Worm (Caenorhabditis elegans) whole organism, L2 larva: ENCODE measurements around the gene oac-21.
A peak's percentile ranks its signal among the peaks of the same experiment; 100 is the strongest.

Experiments
- R02D3.7 ChIP-seq: fragments of 150-350 bp; optimal IDR thresholded peaks from 2 replicates; lab custom pipeline; 2014; ENCODE audit warnings: missing biosample characterization, missing genetic modification characterization
- Y55F3AM.14 ChIP-seq: fragments of 200-800 bp; sonication (Bioruptor generic); optimal IDR thresholded peaks from 2 replicates; lab custom pipeline; 2018; ENCODE audit warnings: mild to moderate bottlenecking, missing genetic modification characterization, missing compliant biosample characterization
- ZK546.5 ChIP-seq: sonication (generic microtip); optimal IDR thresholded peaks from 2 replicates; lab custom pipeline; 2017; ENCODE audit warnings: missing biosample characterization, missing genetic modification characterization
- alr-1 ChIP-seq: fragments of 150-350 bp; optimal IDR thresholded peaks from 2 replicates; lab custom pipeline; 2014; ENCODE audit warnings: missing biosample characterization, missing genetic modification characterization
- ama-1 ChIP-seq: fragments of 150-350 bp; optimal IDR thresholded peaks from 2 replicates; lab custom pipeline; 2018; ENCODE audit warnings: inconsistent platforms
- blmp-1 ChIP-seq: sonication (generic microtip); optimal IDR thresholded peaks from 2 replicates; lab custom pipeline; 2017; ENCODE audit warnings: missing genetic modification characterization, mild to moderate bottlenecking, missing compliant biosample characterization, antibody characterized with exemption, moderate library complexity; ENCODE audit not compliant: insufficient read depth
- ceh-16 ChIP-seq: fragments of 150-350 bp; optimal IDR thresholded peaks from 2 replicates; lab custom pipeline; 2014; ENCODE audit warnings: missing biosample characterization, missing genetic modification characterization
- ceh-82 ChIP-seq: fragments of 150-350 bp; optimal IDR thresholded peaks from 2 replicates; lab custom pipeline; 2014; ENCODE audit warnings: missing biosample characterization, missing genetic modification characterization
- crh-2 ChIP-seq: sonication (generic microtip); optimal IDR thresholded peaks from 2 replicates; lab custom pipeline; 2017; ENCODE audit warnings: missing biosample characterization, missing genetic modification characterization
- dmd-4 ChIP-seq: sonication (generic microtip); optimal IDR thresholded peaks from 2 replicates; lab custom pipeline; 2017; ENCODE audit warnings: missing biosample characterization, missing genetic modification characterization
- gmeb-1 ChIP-seq: fragments of 150-350 bp; optimal IDR thresholded peaks from 2 replicates; lab custom pipeline; 2014; ENCODE audit warnings: missing biosample characterization, missing genetic modification characterization
- lin-11 ChIP-seq: fragments of 150-350 bp; sonication (generic microtip); optimal IDR thresholded peaks from 2 replicates; lab custom pipeline; 2014; ENCODE audit warnings: missing biosample characterization, missing genetic modification characterization, inconsistent platforms, mixed read lengths
- lin-39 ChIP-seq: fragments of 150-350 bp; optimal IDR thresholded peaks from 2 replicates; lab custom pipeline; 2014; ENCODE audit warnings: missing biosample characterization, missing genetic modification reagents, missing genetic modification characterization
- mab-5 ChIP-seq: fragments of 150-350 bp; optimal IDR thresholded peaks from 2 replicates; lab custom pipeline; 2014; ENCODE audit warnings: missing biosample characterization, missing genetic modification characterization
- mdl-1 ChIP-seq, 2 experiments: fragments of 150-350 bp in 1 of 2; sonication (generic microtip) in 1 of 2; optimal IDR thresholded peaks; 2 replicates each; lab custom pipeline; 2017; ENCODE audit warnings: missing biosample characterization in 2 of 2, missing genetic modification characterization in 2 of 2
- nhr-10 ChIP-seq: sonication (generic microtip); optimal IDR thresholded peaks from 2 replicates; lab custom pipeline; 2017; ENCODE audit warnings: missing biosample characterization, missing genetic modification characterization
- nhr-129 ChIP-seq: fragments of 150-350 bp; optimal IDR thresholded peaks from 2 replicates; lab custom pipeline; 2014; ENCODE audit warnings: missing biosample characterization, missing genetic modification characterization
- nhr-21 ChIP-seq: fragments of 150-350 bp; optimal IDR thresholded peaks from 2 replicates; lab custom pipeline; 2014; ENCODE audit warnings: missing biosample characterization, missing genetic modification characterization
- nhr-23 ChIP-seq: fragments of 150-350 bp; optimal IDR thresholded peaks from 2 replicates; lab custom pipeline; 2014; ENCODE audit warnings: missing biosample characterization, missing genetic modification reagents, missing genetic modification characterization
- nhr-25 ChIP-seq: fragments of 150-350 bp; sonication (generic microtip); optimal IDR thresholded peaks from 3 replicates; lab custom pipeline; 2014; ENCODE audit warnings: missing biosample characterization, missing genetic modification characterization
- nhr-6 ChIP-seq: fragments of 150-350 bp; optimal IDR thresholded peaks from 2 replicates; lab custom pipeline; 2014; ENCODE audit warnings: missing biosample characterization, missing genetic modification characterization
- peb-1 ChIP-seq: fragments of 150-350 bp; optimal IDR thresholded peaks from 2 replicates; lab custom pipeline; 2014; ENCODE audit warnings: missing biosample characterization, missing genetic modification characterization
- sem-4 ChIP-seq: fragments of 150-350 bp; optimal IDR thresholded peaks from 2 replicates; lab custom pipeline; 2014; ENCODE audit warnings: missing biosample characterization, missing genetic modification reagents, missing genetic modification characterization
- skn-1 ChIP-seq: sonication (generic microtip); optimal IDR thresholded peaks from 2 replicates; lab custom pipeline; 2017; ENCODE audit warnings: missing biosample characterization, missing genetic modification characterization
- sma-3 ChIP-seq: sonication (generic microtip); optimal IDR thresholded peaks from 2 replicates; lab custom pipeline; 2016; ENCODE audit warnings: missing genetic modification reagents, missing genetic modification characterization, missing compliant biosample characterization
- sma-9 ChIP-seq, 2 experiments: fragments of 150-350 bp in 1 of 2; sonication (generic microtip) in 1 of 2; optimal IDR thresholded peaks; 2 replicates each; lab custom pipeline; 2014 to 2016; ENCODE audit warnings: missing genetic modification characterization in 2 of 2, mild to moderate bottlenecking in 1 of 2, missing biosample characterization in 1 of 2, missing compliant biosample characterization in 1 of 2, missing genetic modification reagents in 1 of 2, moderate library complexity in 1 of 2
- snpc-4 ChIP-seq: fragments of 150-350 bp; optimal IDR thresholded peaks from 2 replicates; lab custom pipeline; 2014; ENCODE audit warnings: missing biosample characterization, missing genetic modification characterization
- unc-39 ChIP-seq: fragments of 150-350 bp; optimal IDR thresholded peaks from 2 replicates; lab custom pipeline; 2014; ENCODE audit warnings: missing biosample characterization, missing genetic modification characterization
- unc-55 ChIP-seq: fragments of 150-350 bp; sonication (generic microtip); optimal IDR thresholded peaks from 3 replicates; lab custom pipeline; 2014; ENCODE audit warnings: missing biosample characterization, missing genetic modification reagents, missing genetic modification characterization
- unc-62 ChIP-seq: fragments of 150-350 bp; optimal IDR thresholded peaks from 2 replicates; lab custom pipeline; 2014; ENCODE audit warnings: missing biosample characterization, missing genetic modification reagents, missing genetic modification characterization
- ztf-1 ChIP-seq: fragments of 200-800 bp; sonication (Bioruptor generic); conservative IDR thresholded peaks from 2 replicates; pipeline ENCODE4 v1.3.6; 2022; ENCODE audit warnings: missing genetic modification characterization, missing compliant biosample characterization
- ztf-11 ChIP-seq: sonication (generic microtip); optimal IDR thresholded peaks from 2 replicates; lab custom pipeline; 2017; ENCODE audit warnings: missing biosample characterization, missing genetic modification characterization
- ztf-4 ChIP-seq: fragments of 150-350 bp; optimal IDR thresholded peaks from 2 replicates; lab custom pipeline; 2014; ENCODE audit warnings: missing biosample characterization, missing genetic modification characterization

Gene oac-21

DNA sequence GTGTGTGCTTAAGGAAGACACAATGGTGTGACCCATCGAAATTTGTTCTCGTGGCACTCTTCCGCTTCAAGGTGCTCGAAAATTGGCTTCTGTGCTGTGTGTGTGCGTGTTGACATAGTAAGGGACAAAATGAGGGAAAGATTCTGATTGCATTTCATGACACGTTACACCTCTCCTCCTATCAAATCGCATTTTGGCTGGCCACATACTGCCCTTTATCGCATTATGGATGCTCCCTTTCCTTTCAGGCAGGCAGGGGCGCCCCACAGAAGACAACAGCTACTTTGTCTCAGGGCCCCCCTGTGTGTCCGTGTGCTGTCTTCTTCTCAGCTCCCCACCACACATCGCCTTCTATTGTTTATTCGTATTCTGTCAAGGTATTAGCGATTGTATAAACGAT is 41.6 kb upstream of the oac-21 start:
- no peak for TF ChIP-seq lin-11 (tag; lab: Kevin White, UChicago)

DNA sequence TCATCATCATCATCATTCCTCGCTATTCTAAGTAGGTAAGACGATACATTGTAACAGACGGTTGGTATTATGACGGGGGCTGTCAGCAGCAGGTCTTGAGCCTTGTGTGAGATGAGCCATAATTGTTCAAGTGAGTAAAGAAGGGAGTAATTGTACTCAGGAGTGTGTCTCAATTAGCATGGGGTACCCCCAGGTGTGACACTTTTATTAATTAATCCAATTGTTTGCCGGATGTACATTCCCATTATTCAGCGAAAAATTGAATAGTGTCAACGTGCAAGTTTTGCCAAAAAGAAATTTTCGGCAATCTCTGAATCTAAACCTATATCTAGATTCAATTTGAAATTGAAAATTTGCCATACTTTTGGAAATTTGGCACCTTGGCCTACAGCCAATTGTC is 40.1 kb upstream of the oac-21 start:
- TF ChIP-seq ztf-4 (tag; lab: Kevin White, UChicago) (no peak), ztf-11 (tag; lab: Kevin White, UChicago) (no peak), nhr-6 (no peak), ama-1 (lab: Kevin White, UChicago) (no peak), peb-1 (tag; lab: Kevin White, UChicago) (no peak), alr-1 (tag; lab: Kevin White, UChicago) (no peak), unc-39 (tag; lab: Kevin White, UChicago) (no peak), snpc-4 (tag; lab: Kevin White, UChicago) (no peak)

DNA sequence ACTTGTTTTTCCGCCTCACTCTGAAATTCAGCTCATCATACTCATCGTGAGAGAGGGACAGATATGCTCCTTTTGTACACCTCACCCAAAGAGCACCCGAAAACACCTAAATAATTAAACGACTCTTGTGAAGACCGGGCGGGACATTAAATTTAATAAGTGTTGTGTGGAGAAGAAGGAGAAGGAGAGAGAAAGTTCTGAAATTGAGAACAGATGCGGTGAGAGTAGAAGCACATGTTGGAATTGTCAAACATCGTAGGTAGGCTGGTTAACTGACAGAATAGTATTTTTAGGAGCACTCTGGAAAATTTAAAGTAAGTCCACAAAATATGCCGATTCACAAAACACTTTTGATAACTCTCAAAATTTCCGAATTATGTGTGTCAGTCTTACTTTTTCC is 35.5 kb upstream of the oac-21 start:
- TF ChIP-seq ceh-82 (tag; lab: Kevin White, UChicago) (no peak), nhr-25 (no peak), ZK546.5 (tag; lab: Kevin White, UChicago) (no peak), unc-62 (GFP tag; lab: Kevin White, UChicago) (no peak), sem-4 (tag; lab: Kevin White, UChicago) (no peak), ztf-11 (tag; lab: Kevin White, UChicago) (no peak), dmd-4 (tag; lab: Kevin White, UChicago) (no peak), skn-1 (no peak), sma-3 (no peak), mdl-1 (tag; optimal IDR thresholded peaks at IDR 0.05; lab: Kevin White, UChicago) (no peak), nhr-6 (no peak), Y55F3AM.14 (no peak), lin-11 (tag; lab: Kevin White, UChicago) (no peak), snpc-4 (tag; lab: Kevin White, UChicago) (no peak), alr-1 (tag; lab: Kevin White, UChicago) (no peak), crh-2 (tag; lab: Kevin White, UChicago) (no peak)

DNA sequence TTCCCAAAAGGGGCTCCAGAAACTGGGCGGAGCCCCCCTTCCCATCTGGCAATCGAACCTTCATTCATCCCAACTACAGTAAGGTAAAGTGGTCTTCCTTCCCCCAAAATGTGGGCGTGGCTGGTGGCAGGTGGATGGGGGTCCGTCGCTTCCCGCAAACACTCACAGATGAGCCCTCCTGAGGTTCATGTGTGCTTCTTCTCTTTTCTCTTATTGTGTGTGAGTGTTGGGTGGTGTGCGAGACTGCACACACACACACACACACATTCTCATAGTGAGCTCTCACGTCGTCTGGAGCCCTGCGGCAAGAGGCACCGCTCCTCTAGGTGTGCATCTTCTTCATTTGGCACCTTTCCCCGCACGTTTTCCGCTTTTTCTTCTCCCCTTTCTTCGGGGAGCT is 34.5 kb upstream of the oac-21 start:
- TF ChIP-seq ZK546.5 (tag; lab: Kevin White, UChicago) (no peak), unc-55 (GFP tag; lab: Kevin White, UChicago) (peak; percentile 59)

DNA sequence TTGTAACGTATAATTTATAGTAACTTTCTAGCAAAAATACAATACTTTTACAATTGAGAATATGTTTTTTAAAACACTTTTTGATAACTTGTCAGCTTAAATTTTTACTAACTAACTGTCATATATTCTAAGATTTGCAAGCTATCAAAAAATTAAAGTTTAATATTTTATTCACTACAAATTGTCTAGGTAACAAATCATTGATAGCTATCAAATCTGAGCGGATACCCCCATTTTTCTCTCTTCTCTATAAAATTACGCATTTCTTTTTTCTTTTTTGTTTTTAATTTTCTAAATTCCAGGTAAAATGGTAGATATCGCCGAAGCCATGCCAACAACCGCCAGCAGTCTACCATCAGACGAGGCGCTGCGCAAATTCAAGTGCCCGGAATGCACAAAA is 33.5 kb upstream of the oac-21 start, which contains the start of gene zag-1:
zag-1 (plus strand) TSS at position 301 of the 400 bp plus-strand sequence.
- no peak for TF ChIP-seq ztf-11 (tag; lab: Kevin White, UChicago)
- TF ChIP-seq, all 48 proteins: peak for 0

DNA sequence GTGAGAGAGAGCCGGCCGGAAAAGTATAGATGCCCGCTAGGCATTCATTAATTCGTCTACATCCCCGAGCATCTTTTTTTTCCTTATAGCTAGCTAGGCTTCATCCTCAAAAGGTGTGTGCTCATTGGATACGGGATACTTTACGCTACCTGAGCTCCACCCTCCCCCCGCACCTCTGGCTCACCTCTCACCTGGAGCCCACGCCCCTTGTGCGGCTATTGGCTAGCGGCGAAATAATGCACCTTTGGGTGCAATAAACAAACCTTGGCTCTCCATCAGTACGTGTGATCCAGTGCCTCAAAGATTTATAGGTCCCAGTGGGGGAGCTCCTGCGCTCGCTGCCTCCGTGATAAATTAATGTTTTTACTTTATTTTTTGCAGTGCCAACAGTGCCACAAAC is 32.9 kb upstream of the oac-21 start:
- TF ChIP-seq mab-5 (tag; lab: Kevin White, UChicago) (peak; percentile 62), skn-1 (no peak)
- TF ChIP-seq, all 48 proteins: peak for 1

DNA sequence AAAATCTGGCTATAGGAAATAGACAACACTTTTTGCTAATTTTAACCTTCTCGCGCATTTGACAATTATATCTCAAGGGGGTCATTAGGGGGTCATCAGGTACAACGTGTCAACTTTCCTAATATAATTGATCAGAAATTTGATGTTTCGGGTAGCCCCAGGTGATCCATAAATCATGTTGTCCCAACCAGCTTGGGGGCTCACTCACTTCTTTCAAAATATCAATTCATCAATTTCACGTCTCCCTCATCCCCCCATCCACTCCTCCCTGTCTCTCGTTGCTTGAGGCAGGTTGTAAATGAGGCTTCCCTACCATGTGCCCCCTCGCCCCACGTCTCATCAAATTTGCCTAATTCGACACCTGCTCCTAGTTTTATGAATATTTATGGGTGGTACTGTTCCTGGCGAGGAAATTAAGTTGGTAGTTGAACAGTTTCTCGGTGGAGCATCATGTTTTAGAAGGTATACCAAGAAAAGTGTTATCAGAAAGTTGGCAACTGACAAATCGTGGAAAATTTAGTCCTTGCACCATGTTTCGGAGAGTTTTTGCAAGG is 31.0 kb upstream of the oac-21 start:
- TF ChIP-seq ztf-1 (GFP tag; lab: Robert Waterston, UW) (no peak), mab-5 (tag; lab: Kevin White, UChicago) (peak; percentile 81), lin-39 (tag; lab: Kevin White, UChicago) (peak; percentile 49), nhr-23 (tag; lab: Kevin White, UChicago) (no peak)
- TF ChIP-seq, all 48 proteins: peak for 2

DNA sequence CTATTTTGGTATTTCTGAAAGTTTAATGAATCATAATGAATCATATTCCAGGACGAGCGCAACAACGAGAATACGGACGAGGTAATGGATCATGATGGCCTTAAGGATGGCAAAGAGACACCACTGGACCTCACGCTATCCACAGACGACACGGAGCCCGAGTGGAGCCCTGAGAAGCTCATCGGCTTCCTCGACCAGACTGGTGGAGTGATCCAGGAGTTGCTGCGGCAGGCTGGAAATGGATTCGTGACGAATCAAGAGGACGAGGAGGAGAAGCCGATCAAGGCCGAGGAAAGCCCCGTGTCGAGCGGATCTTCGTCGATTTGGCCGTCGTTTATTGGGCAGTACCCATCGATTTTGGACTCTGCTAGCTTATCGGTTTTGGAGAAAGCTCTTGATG is 29.5 kb upstream of the oac-21 start:
- no peak for TF ChIP-seq nhr-129 (tag; lab: Kevin White, UChicago)
- no peak for TF ChIP-seq ceh-16 (tag; lab: Kevin White, UChicago)
- TF ChIP-seq blmp-1: no peak
- TF ChIP-seq R02D3.7: no peak
- no peak for TF ChIP-seq peb-1 (tag; lab: Kevin White, UChicago)
- TF ChIP-seq sma-3: no peak
- TF ChIP-seq mab-5 (tag; lab: Kevin White, UChicago): no peak
- TF ChIP-seq nhr-21: no peak
- TF ChIP-seq sem-4 (tag; lab: Kevin White, UChicago): no peak
- TF ChIP-seq gmeb-1 (tag; lab: Kevin White, UChicago): no peak
- TF ChIP-seq snpc-4 (tag; lab: Kevin White, UChicago): no peak
- TF ChIP-seq unc-62 (GFP tag; lab: Kevin White, UChicago): no peak
- no peak for TF ChIP-seq Y55F3AM.14
- TF ChIP-seq ama-1 (lab: Kevin White, UChicago): no peak
- TF ChIP-seq ceh-82 (tag; lab: Kevin White, UChicago): no peak
- TF ChIP-seq ZK546.5 (tag; lab: Kevin White, UChicago): no peak
- no peak for TF ChIP-seq nhr-10 (tag; lab: Kevin White, UChicago)
- TF ChIP-seq sma-9 (GFP tag; optimal IDR thresholded peaks at IDR 0.05; lab: Kevin White, UChicago): no peak
- TF ChIP-seq sma-9 (tag; optimal IDR thresholded peaks at IDR 0.05; lab: Kevin White, UChicago): no peak
- TF ChIP-seq unc-39 (tag; lab: Kevin White, UChicago): no peak
- no peak for TF ChIP-seq ztf-4 (tag; lab: Kevin White, UChicago)
